Worm (Caenorhabditis elegans): ENCODE measurements around the gene ifet-1.

- TF ChIP-seq pqm-1 (tag; optimal IDR thresholded peaks at IDR 0.05) = no peak
- no peak for TF ChIP-seq aly-2 (tag; optimal IDR thresholded peaks at IDR 0.05)
- TF ChIP-seq lin-39 (tag; optimal IDR thresholded peaks at IDR 0.05) = no peak
- TF ChIP-seq fkh-10 (GFP tag; optimal IDR thresholded peaks at IDR 0.05) = no peak
- no peak for TF ChIP-seq jun-1 (tag; optimal IDR thresholded peaks at IDR 0.05)
- TF ChIP-seq ztf-4 (tag; optimal IDR thresholded peaks at IDR 0.05) = no peak
- no peak for TF ChIP-seq mdl-1 (tag; optimal IDR thresholded peaks at IDR 0.05)
- TF ChIP-seq ceh-82 (tag; optimal IDR thresholded peaks at IDR 0.05) = no peak
- TF ChIP-seq nhr-12 (tag; optimal IDR thresholded peaks at IDR 0.05) = no peak
- TF ChIP-seq ama-1 (optimal IDR thresholded peaks at IDR 0.05) = no peak
- TF ChIP-seq ceh-9 (tag; optimal IDR thresholded peaks at IDR 0.05) = no peak
- TF ChIP-seq R02D3.7 (tag; optimal IDR thresholded peaks at IDR 0.05) = no peak
- TF ChIP-seq eor-1 (tag; optimal IDR thresholded peaks at IDR 0.05) = no peak
Observed at ce11 chrIII:4504934-4505484, 30.1 kb upstream of the ifet-1 start.
